Worm (Caenorhabditis elegans) whole organism, early embryonic: ENCODE data around the gene rig-1.

Source experiments
- B0310.2 ChIP-seq: sonication (generic microtip); optimal IDR thresholded peaks from 2 replicates; lab custom pipeline; 2016; ENCODE audit warnings: mild to moderate bottlenecking, missing genetic modification characterization, missing compliant biosample characterization
- F13C5.2 ChIP-seq: sonication (generic microtip); optimal IDR thresholded peaks from 2 replicates; lab custom pipeline; 2017; ENCODE audit warnings: mild to moderate bottlenecking, missing genetic modification characterization, inconsistent platforms, missing compliant biosample characterization
- aly-1 ChIP-seq: sonication (generic microtip); optimal IDR thresholded peaks from 2 replicates; lab custom pipeline; 2016; ENCODE audit warnings: missing genetic modification characterization, missing compliant biosample characterization
- ama-1 ChIP-seq: fragments of 150-350 bp; optimal IDR thresholded peaks from 2 replicates; lab custom pipeline; 2014
- ceh-13 ChIP-seq: fragments of 200-800 bp; sonication (Bioruptor generic); optimal IDR thresholded peaks from 2 replicates; lab custom pipeline; 2018; ENCODE audit warnings: mild to moderate bottlenecking, missing genetic modification characterization, missing compliant biosample characterization
- ceh-36 ChIP-seq: sonication (generic microtip); optimal IDR thresholded peaks from 2 replicates; lab custom pipeline; 2016; ENCODE audit warnings: missing genetic modification characterization, inconsistent platforms, missing compliant biosample characterization
- ets-7 ChIP-seq: sonication (generic microtip); optimal IDR thresholded peaks from 2 replicates; lab custom pipeline; 2016; ENCODE audit warnings: missing genotype, missing genetic modification characterization, missing compliant biosample characterization
- flt-1 ChIP-seq: fragments of 200-800 bp; sonication (Bioruptor generic); IDR thresholded peaks from 2 replicates; pipeline ENCODE4 v1.3.6; 2022; ENCODE audit warnings: missing genetic modification characterization, missing compliant biosample characterization
- hmbx-1 ChIP-seq: sonication (generic microtip); optimal IDR thresholded peaks from 2 replicates; lab custom pipeline; 2016; ENCODE audit warnings: mild to moderate bottlenecking, missing genetic modification characterization, missing compliant biosample characterization
- hmg-4 ChIP-seq: fragments of 200-800 bp; sonication (Bioruptor generic); optimal IDR thresholded peaks from 2 replicates; lab custom pipeline; 2018; ENCODE audit warnings: mild to moderate bottlenecking, missing genetic modification characterization, missing compliant biosample characterization
- hnd-1 ChIP-seq: sonication (generic microtip); optimal IDR thresholded peaks from 2 replicates; lab custom pipeline; 2016; ENCODE audit warnings: missing genetic modification characterization, missing compliant biosample characterization
- pes-1 ChIP-seq: fragments of 200-800 bp; sonication (Bioruptor generic); IDR thresholded peaks from 2 replicates; pipeline ENCODE4 v1.3.6; 2022; ENCODE audit warnings: missing genetic modification reagents, missing genetic modification characterization, missing compliant biosample characterization
- scrt-1 ChIP-seq: fragments of 200-800 bp; sonication (Bioruptor generic); IDR thresholded peaks from 2 replicates; pipeline ENCODE4 v1.3.6; 2022; ENCODE audit warnings: missing genetic modification characterization, missing compliant biosample characterization
- sea-1 ChIP-seq: fragments of 200-800 bp; sonication (Bioruptor generic); conservative IDR thresholded peaks from 2 replicates; pipeline ENCODE4 v1.3.6; 2022; ENCODE audit warnings: missing genetic modification characterization, missing compliant biosample characterization
- tbx-11 ChIP-seq: fragments of 200-800 bp; sonication (Bioruptor generic); IDR thresholded peaks from 2 replicates; pipeline ENCODE4 v1.3.6; 2022; ENCODE audit warnings: missing genetic modification characterization, missing compliant biosample characterization
- tbx-37 ChIP-seq: fragments of 200-800 bp; sonication (Bioruptor generic); conservative IDR thresholded peaks from 2 replicates; pipeline ENCODE4 v1.3.6; 2022; ENCODE audit warnings: missing genetic modification reagents, missing genetic modification characterization, missing compliant biosample characterization
- tra-4 ChIP-seq: sonication (generic microtip); optimal IDR thresholded peaks from 2 replicates; lab custom pipeline; 2017; ENCODE audit warnings: missing genetic modification characterization, missing compliant biosample characterization

Gene rig-1

ce11 chrX:8677873-8678272 lies 17.5 kb downstream of the rig-1 start:
- no peak for TF ChIP-seq flt-1 (GFP tag; lab: Robert Waterston, UW)
- TF ChIP-seq ets-7 = no peak
- no peak for TF ChIP-seq ama-1
- TF ChIP-seq hnd-1 = no peak
- no peak for TF ChIP-seq sea-1 (GFP tag; lab: Robert Waterston, UW)
- TF ChIP-seq tra-4 (tag; lab: Kevin White, UChicago) = no peak
- TF ChIP-seq tbx-11 = no peak
- TF ChIP-seq hmg-4 = no peak
- TF ChIP-seq scrt-1 (GFP tag; lab: Robert Waterston, UW) = no peak
- no peak for TF ChIP-seq tbx-37

- no peak for TF ChIP-seq scrt-1 (GFP tag; lab: Robert Waterston, UW)
- no peak for TF ChIP-seq flt-1 (GFP tag; lab: Robert Waterston, UW)
- no peak for TF ChIP-seq ceh-36 (tag; lab: Kevin White, UChicago)
- TF ChIP-seq ets-7 = no peak
- no peak for TF ChIP-seq B0310.2 (tag; lab: Kevin White, UChicago)
- no peak for TF ChIP-seq aly-1
- no peak for TF ChIP-seq ceh-13 (GFP tag; lab: Kevin White, UChicago)
- no peak for TF ChIP-seq sea-1 (GFP tag; lab: Robert Waterston, UW)
- no peak for TF ChIP-seq ama-1
- no peak for TF ChIP-seq hmbx-1 (tag; lab: Kevin White, UChicago)
- TF ChIP-seq hmg-4 = no peak
- TF ChIP-seq pes-1 = no peak
- no peak for TF ChIP-seq tbx-11
- no peak for TF ChIP-seq tra-4 (tag; lab: Kevin White, UChicago)
- no peak for TF ChIP-seq tbx-37
- TF ChIP-seq hnd-1 = no peak
These were observed 21.2 kb downstream of the rig-1 start, which contains the start of gene K09E2.1 for ce11 chrX:8681600-8681999. K09E2.1 (plus strand) TSS chrX:8681900.

- TF ChIP-seq pes-1 (no peak), tbx-37 (no peak), ama-1 (no peak), sea-1 (GFP tag; lab: Robert Waterston, UW) (no peak), hmbx-1 (tag; lab: Kevin White, UChicago) (no peak)
These were observed 37.1 kb downstream of the rig-1 start, which contains the start of gene frpr-8 for ce11 chrX:8697517-8697916. frpr-8 (plus strand) TSS chrX:8697817.

ce11 chrX:8703664-8704356 lies 43.4 kb downstream of the rig-1 start, which contains the start of gene jbts-14:
jbts-14 (plus strand) TSS chrX:8704306.
- no peak for TF ChIP-seq B0310.2 (tag; lab: Kevin White, UChicago)
- TF ChIP-seq ets-7 = no peak
- no peak for TF ChIP-seq tbx-11
- no peak for TF ChIP-seq scrt-1 (GFP tag; lab: Robert Waterston, UW)
- TF ChIP-seq F13C5.2 (tag; lab: Kevin White, UChicago) = no peak
- TF ChIP-seq ceh-13 (GFP tag; lab: Kevin White, UChicago) = no peak

ce11 chrX:8704830-8705229 lies 44.4 kb downstream of the rig-1 start:
- TF ChIP-seq scrt-1 (GFP tag; lab: Robert Waterston, UW) (no peak), ama-1 (no peak), tra-4 (tag; lab: Kevin White, UChicago) (no peak), ets-7 (no peak), tbx-37 (no peak), F13C5.2 (tag; lab: Kevin White, UChicago) (no peak), tbx-11 (no peak), ceh-13 (GFP tag; lab: Kevin White, UChicago) (no peak), flt-1 (GFP tag; lab: Robert Waterston, UW) (no peak), pes-1 (no peak), hnd-1 (no peak), ceh-36 (tag; lab: Kevin White, UChicago) (no peak), sea-1 (GFP tag; lab: Robert Waterston, UW) (no peak), B0310.2 (tag; lab: Kevin White, UChicago) (no peak), aly-1 (no peak), hmg-4 (no peak), hmbx-1 (tag; lab: Kevin White, UChicago) (no peak)

ce11 chrX:8708053-8708452 lies 47.6 kb downstream of the rig-1 start, which contains the start of gene F53A9.3:
F53A9.3 (plus strand) TSS chrX:8708353.
- TF ChIP-seq aly-1 (no peak), B0310.2 (tag; lab: Kevin White, UChicago) (no peak), ets-7 (no peak), F13C5.2 (tag; lab: Kevin White, UChicago) (no peak), hmbx-1 (tag; lab: Kevin White, UChicago) (no peak), ama-1 (no peak), ceh-36 (tag; lab: Kevin White, UChicago) (no peak), sea-1 (GFP tag; lab: Robert Waterston, UW) (no peak)

- TF ChIP-seq tbx-11 (no peak), hnd-1 (no peak), sea-1 (GFP tag; lab: Robert Waterston, UW) (no peak), hmbx-1 (tag; lab: Kevin White, UChicago) (no peak), B0310.2 (tag; lab: Kevin White, UChicago) (no peak), ceh-13 (GFP tag; lab: Kevin White, UChicago) (no peak), F13C5.2 (tag; lab: Kevin White, UChicago) (no peak), pes-1 (no peak), flt-1 (GFP tag; lab: Robert Waterston, UW) (no peak), hmg-4 (no peak), tra-4 (tag; lab: Kevin White, UChicago) (no peak), ets-7 (no peak), aly-1 (no peak), ama-1 (no peak), scrt-1 (GFP tag; lab: Robert Waterston, UW) (no peak), tbx-37 (no peak), ceh-36 (tag; lab: Kevin White, UChicago) (no peak)
These were observed 49.0 kb downstream of the rig-1 start, which contains the start of gene kreg-1 for ce11 chrX:8709424-8709823. kreg-1 (plus strand) TSS chrX:8709764.
